Fruit fly (Drosophila melanogaster): ENCODE data around the gene Lar.

Gene Lar

dm6 chr2L:19575626-19576298 lies 10.7 kb upstream of the Lar start (continued):
- TF ChIP-seq jing (GFP tag; optimal IDR thresholded peaks at IDR 0.05) (peak; percentile 96), CG10147 (GFP tag; optimal IDR thresholded peaks at IDR 0.05) (peak; percentile 94), schlank (tag; optimal IDR thresholded peaks at IDR 0.05) (peak; percentile 86), dimm (GFP tag; IDR thresholded peaks at IDR 0.05) (peak; percentile 76), cad (GFP tag; optimal IDR thresholded peaks at IDR 0.05) (no peak), CG11560 (tag; IDR thresholded peaks at IDR 0.05) (peak; percentile 90), Lim3 (GFP tag; IDR thresholded peaks at IDR 0.05) (peak; percentile 74; the same call in 1 of the 2 replicates), knrl (GFP tag; IDR thresholded peaks at IDR 0.05; ENCODE audit: partially characterized antibody) (no peak), esg (GFP tag; conservative IDR thresholded peaks at IDR 0.05) (peak; percentile 97), ci (GFP tag; IDR thresholded peaks at IDR 0.05) (peak; percentile 83), Nf-YB (GFP tag; optimal IDR thresholded peaks at IDR 0.05) (peak; percentile 85), CG9932 (GFP tag; IDR thresholded peaks at IDR 0.05) (peak; percentile 95), Rfx (GFP tag; IDR thresholded peaks at IDR 0.05) (peak; percentile 96), sr (GFP tag; IDR thresholded peaks at IDR 0.05) (0 out of 3 replicates have a peak, but pooled peaks have one; percentile 44), Hr51 (GFP tag; optimal IDR thresholded peaks at IDR 0.05) (peak; percentile 96 to 97), gro (GFP tag; optimal IDR thresholded peaks at IDR 0.05) (peak; percentile 98), slp2 (GFP tag; optimal IDR thresholded peaks at IDR 0.05) (peak; percentile 97), Hmx (GFP tag; optimal IDR thresholded peaks at IDR 0.05) (peak; percentile 91), CG43689 (GFP tag; IDR thresholded peaks at IDR 0.05) (peak; percentile 63), CG12391 (tag; optimal IDR thresholded peaks at IDR 0.05) (peak; percentile 97), pros (GFP tag; optimal IDR thresholded peaks at IDR 0.05) (peak; percentile 93), shn (GFP tag; optimal IDR thresholded peaks at IDR 0.05) (peak; percentile 97), chm (GFP tag; IDR thresholded peaks at IDR 0.05) (peak; percentile 75), CG11247 (GFP tag; IDR thresholded peaks at IDR 0.05) (peak; percentile 84), wek (GFP tag; optimal IDR thresholded peaks at IDR 0.05) (peak; percentile 64), dpn (GFP tag; optimal IDR thresholded peaks at IDR 0.05) (peak; percentile 97 to 98), bbx (GFP tag; IDR thresholded peaks at IDR 0.05; ENCODE audit: partially characterized antibody) (peak; percentile 32; the same call in 1 of the 2 replicates), Bgb (GFP tag; IDR thresholded peaks at IDR 0.05; ENCODE audit: partially characterized antibody) (no peak; the same call in 1 of the 2 replicates), CG30403 (GFP tag; optimal IDR thresholded peaks at IDR 0.05) (peak; percentile 99), CG7928 (GFP tag; optimal IDR thresholded peaks at IDR 0.05) (peak; percentile 74), ftz-f1 (GFP tag; optimal IDR thresholded peaks at IDR 0.05) (peak; percentile 82), GATAe (GFP tag; conservative IDR thresholded peaks at IDR 0.05) (peak; percentile 77), dmrt11E (tag; optimal IDR thresholded peaks at IDR 0.05) (peak; percentile 95), CG9876 (GFP tag; optimal IDR thresholded peaks at IDR 0.05) (peak; percentile 95), Fer2 (tag; optimal IDR thresholded peaks at IDR 0.05) (peak; percentile 83), caup (GFP tag; optimal IDR thresholded peaks at IDR 0.05; ENCODE audit: severe bottlenecking) (peak; percentile 94), Myb (GFP tag; optimal IDR thresholded peaks at IDR 0.05) (peak; percentile 87), Dp (GFP tag; optimal IDR thresholded peaks at IDR 0.05) (no peak), NFAT (GFP tag; IDR thresholded peaks at IDR 0.05) (peak; percentile 91), mld (GFP tag; IDR thresholded peaks at IDR 0.05; ENCODE audit: partially characterized antibody) (no peak), slbo (GFP tag; IDR thresholded peaks at IDR 0.05) (peak; percentile 96), zfh1 (GFP tag; IDR thresholded peaks at IDR 0.05) (peak; percentile 91), CG3281 (GFP tag; optimal IDR thresholded peaks at IDR 0.05) (peak; percentile 97), CG14050 (GFP tag; IDR thresholded peaks at IDR 0.05) (peak; percentile 90), Ada2b (GFP tag; IDR thresholded peaks at IDR 0.05) (peak; percentile 92), abd-A (tag; optimal IDR thresholded peaks at IDR 0.05) (peak; percentile 90), CG8359 (GFP tag; optimal IDR thresholded peaks at IDR 0.05; ENCODE audit: borderline replicate concordance) (peak; percentile 89), lola (GFP tag; optimal IDR thresholded peaks at IDR 0.05) (peak in 2 of 3 experiments; percentile 44 to 97), CG33213 (GFP tag; optimal IDR thresholded peaks at IDR 0.05) (peak; percentile 90)

Data from whole organism, embryonic.